Fruit fly (Drosophila melanogaster): Measurements from ENCODE around the gene CG31269.
A peak's percentile ranks its signal among the peaks of the same experiment; 100 is the strongest.

Gene CG31269

DNA sequence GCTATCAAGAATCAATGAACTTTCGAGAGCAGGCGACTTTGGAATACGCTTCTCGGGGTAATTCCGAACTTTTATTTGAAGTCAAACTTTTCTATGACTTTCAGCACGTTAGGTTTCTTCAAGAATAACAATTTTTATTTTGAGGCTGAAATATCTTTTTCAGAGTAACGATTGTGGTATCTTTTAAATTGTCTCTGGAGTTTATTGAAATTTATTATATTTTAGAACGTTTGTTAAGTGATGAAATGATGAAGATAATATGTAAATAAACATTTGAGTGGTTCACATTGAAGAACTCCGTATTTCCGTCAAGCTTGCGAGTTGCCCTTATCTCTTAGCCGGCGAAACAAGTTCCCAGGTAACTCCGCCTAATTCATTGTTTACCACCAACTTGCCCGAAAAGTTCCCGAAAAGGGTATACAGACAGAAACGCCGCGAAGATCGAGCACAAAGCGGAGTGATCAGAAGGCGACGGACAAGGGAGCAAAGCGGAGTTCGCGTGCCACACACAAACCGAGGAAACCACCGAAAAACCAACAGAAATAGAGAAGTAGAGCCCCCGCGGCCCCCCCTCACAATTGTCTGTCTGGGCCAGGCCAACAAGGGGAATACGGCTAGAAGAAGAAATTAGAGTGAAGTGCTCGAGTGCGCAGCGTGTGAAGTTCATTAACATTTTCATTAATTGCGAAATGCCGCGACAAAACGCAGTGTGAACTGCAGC, 9.2 kb upstream of the CG31269 start (continued):
- no peak for TF ChIP-seq Doc3 (GFP tag; IDR thresholded peaks at IDR 0.05; ENCODE audit: partially characterized antibody)
- TF ChIP-seq slou (GFP tag; optimal IDR thresholded peaks at IDR 0.05) = no peak
- TF ChIP-seq kah (GFP tag; optimal IDR thresholded peaks at IDR 0.05) = no peak
- TF ChIP-seq pros (GFP tag; optimal IDR thresholded peaks at IDR 0.05) = no peak
- no peak for TF ChIP-seq lilli (GFP tag; optimal IDR thresholded peaks at IDR 0.05)
- TF ChIP-seq Side (GFP tag; optimal IDR thresholded peaks at IDR 0.05) = no peak
- peak; percentile 67 for TF ChIP-seq sens (GFP tag)
- TF ChIP-seq CG14441 (GFP tag; IDR thresholded peaks at IDR 0.05) = no peak
- no peak for TF ChIP-seq Gug (GFP tag; IDR thresholded peaks at IDR 0.05)
- TF ChIP-seq H2.0 (GFP tag; IDR thresholded peaks at IDR 0.05) = no peak
- TF ChIP-seq B-H1 (GFP tag; IDR thresholded peaks at IDR 0.05) = no peak
- TF ChIP-seq rib (GFP tag; IDR thresholded peaks at IDR 0.05) = peak; percentile 20; the same call in 1 of the 2 replicates
- peak; percentile 2 for TF ChIP-seq CG9437 (GFP tag; optimal IDR thresholded peaks at IDR 0.05)
- TF ChIP-seq CG6765 (GFP tag; optimal IDR thresholded peaks at IDR 0.05) = no peak
- no peak for TF ChIP-seq pb (GFP tag; optimal IDR thresholded peaks at IDR 0.05)
- TF ChIP-seq CG1647 (GFP tag; optimal IDR thresholded peaks at IDR 0.05) = no peak
- TF ChIP-seq Usf (GFP tag; optimal IDR thresholded peaks at IDR 0.05) = no peak
- no peak for TF ChIP-seq CG15073 (GFP tag; optimal IDR thresholded peaks at IDR 0.05)
- no peak for TF ChIP-seq disco-r (GFP tag; optimal IDR thresholded peaks at IDR 0.05)
- no peak for TF ChIP-seq scrt (GFP tag; optimal IDR thresholded peaks at IDR 0.05)
- TF ChIP-seq CG11085 (GFP tag; IDR thresholded peaks at IDR 0.05) = no peak
- no peak for TF ChIP-seq CG18476 (GFP tag; optimal IDR thresholded peaks at IDR 0.05)
- TF ChIP-seq Six4 (GFP tag; optimal IDR thresholded peaks at IDR 0.05) = no peak
- TF ChIP-seq zf30C (GFP tag; optimal IDR thresholded peaks at IDR 0.05) = no peak
- no peak for TF ChIP-seq CG12071 (GFP tag; optimal IDR thresholded peaks at IDR 0.05)
- TF ChIP-seq Jarid2 (GFP tag; optimal IDR thresholded peaks at IDR 0.05) = no peak
- no peak for TF ChIP-seq CG31365 (tag; optimal IDR thresholded peaks at IDR 0.05)
- no peak for TF ChIP-seq ap (GFP tag; IDR thresholded peaks at IDR 0.05)
- TF ChIP-seq Hey (tag; optimal IDR thresholded peaks at IDR 0.05) = no peak
- no peak for TF ChIP-seq croc (GFP tag; conservative IDR thresholded peaks at IDR 0.05)
- TF ChIP-seq Xbp1 (GFP tag; optimal IDR thresholded peaks at IDR 0.05) = no peak
- no peak for TF ChIP-seq CG10209 (GFP tag; optimal IDR thresholded peaks at IDR 0.05)
- TF ChIP-seq CG2889 (GFP tag; IDR thresholded peaks at IDR 0.05) = no peak
- TF ChIP-seq HmgZ (tag; optimal IDR thresholded peaks at IDR 0.05) = no peak
- peak; percentile 62 for TF ChIP-seq gem (tag; optimal IDR thresholded peaks at IDR 0.05)
- TF ChIP-seq Dfd (GFP tag; optimal IDR thresholded peaks at IDR 0.05) = no peak
- TF ChIP-seq bbx (GFP tag; IDR thresholded peaks at IDR 0.05; ENCODE audit: partially characterized antibody) = no peak
- peak; percentile 31 for TF ChIP-seq CG7556 (GFP tag; optimal IDR thresholded peaks at IDR 0.05)
- TF ChIP-seq CG1792 (GFP tag; optimal IDR thresholded peaks at IDR 0.05) = no peak
- TF ChIP-seq CG9876 (GFP tag; optimal IDR thresholded peaks at IDR 0.05) = no peak
- no peak for TF ChIP-seq stwl (tag; optimal IDR thresholded peaks at IDR 0.05)

DNA sequence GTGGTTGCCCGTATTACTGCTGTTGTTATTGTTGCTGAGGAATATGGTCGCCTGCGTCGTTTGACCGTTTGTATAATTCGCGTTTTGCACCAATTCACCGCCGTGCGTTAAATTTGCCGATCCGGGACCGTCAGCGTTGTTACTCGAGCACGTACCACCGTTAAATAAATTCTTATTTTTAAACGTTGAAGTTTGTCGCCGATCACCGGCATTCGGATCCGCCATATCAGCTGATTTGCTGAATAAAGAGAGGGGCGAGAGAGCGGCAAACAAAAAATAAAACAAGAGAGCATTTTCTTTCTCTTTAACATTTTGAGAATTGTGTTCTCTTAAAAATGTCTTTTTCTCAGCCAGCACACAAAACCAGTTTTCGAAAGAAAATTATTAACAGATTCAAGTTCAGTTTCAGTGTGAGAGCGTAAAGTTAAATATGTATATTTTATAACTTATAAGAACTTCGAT, 8.0 kb upstream of the CG31269 start:
- TF ChIP-seq CG14441 (GFP tag; IDR thresholded peaks at IDR 0.05) = peak; percentile 23; the same call in 1 of the 2 replicates
- TF ChIP-seq HHEX (GFP tag; optimal IDR thresholded peaks at IDR 0.05) = no peak
- TF ChIP-seq corto (GFP tag; optimal IDR thresholded peaks at IDR 0.05) = no peak
- no peak for TF ChIP-seq CG14667 (GFP tag; IDR thresholded peaks at IDR 0.05)
- TF ChIP-seq crp (GFP tag; optimal IDR thresholded peaks at IDR 0.05) = peak in 1 of 2 experiments; percentile 70
- no peak for TF ChIP-seq pan (optimal IDR thresholded peaks at IDR 0.05)
- peak in 1 of 2 experiments; percentile 18 for TF ChIP-seq pan (GFP tag; optimal IDR thresholded peaks at IDR 0.05 in 1 of 2, IDR thresholded peaks at IDR 0.05 in 1 of 2)
- no peak for TF ChIP-seq nmo (GFP tag; optimal IDR thresholded peaks at IDR 0.05)
- TF ChIP-seq Oaz (GFP tag; IDR thresholded peaks at IDR 0.05) = no peak
- no peak for TF ChIP-seq CG1792 (GFP tag; optimal IDR thresholded peaks at IDR 0.05)
- no peak for TF ChIP-seq B-H1 (GFP tag; IDR thresholded peaks at IDR 0.05)
- peak; percentile 44; the same call in 1 of the 2 replicates for TF ChIP-seq rib (GFP tag; IDR thresholded peaks at IDR 0.05)
- TF ChIP-seq Adf1 (GFP tag; IDR thresholded peaks at IDR 0.05) = peak; percentile 22; the same call in 1 of the 2 replicates
- peak; percentile 14 for TF ChIP-seq HmgZ (tag; optimal IDR thresholded peaks at IDR 0.05)
- no peak for TF ChIP-seq da (GFP tag; optimal IDR thresholded peaks at IDR 0.05)

Measured in whole organism, embryonic.